Worm (Caenorhabditis elegans) whole organism, young adult: Measurements from ENCODE around the gene Y54F10AM.11.

Source experiments
- B0336.3 ChIP-seq: fragments of 200-800 bp; sonication (Bioruptor generic); IDR thresholded peaks from 2 replicates; pipeline ENCODE4 v1.3.6; 2022; ENCODE audit warnings: missing genetic modification characterization, missing compliant biosample characterization
- K11D2.4 ChIP-seq: fragments of 200-800 bp; sonication (Bioruptor generic); IDR thresholded peaks from 2 replicates; pipeline ENCODE4 v1.3.6; 2022; ENCODE audit warnings: missing genetic modification reagents, missing genetic modification characterization, missing compliant biosample characterization
- attf-5 ChIP-seq: fragments of 200-800 bp; sonication (Bioruptor generic); optimal IDR thresholded peaks from 2 replicates; lab custom pipeline; 2018; ENCODE audit warnings: mild to moderate bottlenecking, missing genetic modification characterization, missing compliant biosample characterization
- cebp-2 ChIP-seq: fragments of 200-800 bp; sonication (Bioruptor generic); IDR thresholded peaks from 2 replicates; pipeline ENCODE4 v1.3.6; 2022; ENCODE audit warnings: missing genetic modification characterization, missing compliant biosample characterization
- him-1 ChIP-seq: sonication (generic microtip); optimal IDR thresholded peaks from 2 replicates; lab custom pipeline; 2016; ENCODE audit warnings: missing genotype, missing genetic modification reagents, missing genetic modification characterization, missing compliant biosample characterization
- hlh-12 ChIP-seq: sonication (generic microtip); optimal IDR thresholded peaks from 2 replicates; lab custom pipeline; 2016; ENCODE audit warnings: missing genetic modification characterization, missing compliant biosample characterization
- hmg-1.2 ChIP-seq: fragments of 200-800 bp; sonication (Bioruptor generic); IDR thresholded peaks from 2 replicates; pipeline ENCODE4 v1.3.6; 2022; ENCODE audit warnings: missing genetic modification reagents, missing genetic modification characterization, missing compliant biosample characterization
- hsf-1 ChIP-seq: fragments of 200-800 bp; sonication (Bioruptor generic); IDR thresholded peaks from 2 replicates; pipeline ENCODE4 v1.3.6; 2022; ENCODE audit warnings: missing genetic modification reagents, missing genetic modification characterization, missing compliant biosample characterization

- TF ChIP-seq hsf-1 (GFP tag; lab: Robert Waterston, UW) (no peak), attf-5 (GFP tag; lab: Kevin White, UChicago) (no peak), B0336.3 (GFP tag; lab: Robert Waterston, UW) (no peak), hlh-12 (tag; lab: Kevin White, UChicago) (no peak), cebp-2 (GFP tag; lab: Robert Waterston, UW) (no peak), K11D2.4 (GFP tag; lab: Robert Waterston, UW) (no peak), him-1 (tag; lab: Kevin White, UChicago) (no peak), hmg-1.2 (GFP tag; lab: Robert Waterston, UW) (no peak)
Measured at ce11 chrIII:2603671-2604070, 39.9 kb upstream of the Y54F10AM.11 start, which contains the start of gene Y71H2B.11.
